Worm (Caenorhabditis elegans): Measurements from ENCODE around the gene Y60C6A.3.

- TF ChIP-seq ama-1 (optimal IDR thresholded peaks at IDR 0.05) (no peak), flt-1 (GFP tag; IDR thresholded peaks at IDR 0.05) (no peak), ets-7 (tag; optimal IDR thresholded peaks at IDR 0.05) (no peak), hmbx-1 (tag; optimal IDR thresholded peaks at IDR 0.05) (no peak), F13C5.2 (tag; optimal IDR thresholded peaks at IDR 0.05) (no peak), hmg-4 (GFP tag; optimal IDR thresholded peaks at IDR 0.05) (no peak), scrt-1 (GFP tag; IDR thresholded peaks at IDR 0.05) (no peak), B0310.2 (tag; optimal IDR thresholded peaks at IDR 0.05) (no peak), ceh-36 (tag; optimal IDR thresholded peaks at IDR 0.05) (no peak), hnd-1 (tag; optimal IDR thresholded peaks at IDR 0.05) (no peak)
These were observed 15.1 kb upstream of the Y60C6A.3 start, which contains the start of gene elt-7 for ce11 chrV:4770408-4770947.

Measured in whole organism, early embryonic.